Fruit fly (Drosophila melanogaster) whole organism, pupa: ENCODE data around the gene mRpL39.
A peak's percentile ranks its signal among the peaks of the same experiment; 100 is the strongest.

Source experiments
- CG10348 ChIP-seq: fragments of 200-800 bp; sonication (Bioruptor generic); IDR thresholded peaks from 2 replicates; pipeline ENCODE4 v1.3.6; 2022; ENCODE audit warnings: missing biosample characterization, missing genetic modification characterization
- CG12605 ChIP-seq: fragments of 200-800 bp; sonication (Bioruptor generic); IDR thresholded peaks from 2 replicates; pipeline ENCODE4 v1.3.6; 2022; ENCODE audit warnings: missing biosample characterization, missing genetic modification characterization
- CG13204 ChIP-seq: fragments of 200-800 bp; sonication (Bioruptor generic); optimal IDR thresholded peaks from 2 replicates; lab custom pipeline; 2018; ENCODE audit warnings: missing biosample characterization, mild to moderate bottlenecking, missing genetic modification characterization, moderate library complexity
- CG14655 ChIP-seq: fragments of 200-800 bp; sonication (Bioruptor generic); optimal IDR thresholded peaks from 3 replicates; lab custom pipeline; 2017; ENCODE audit warnings: mild to moderate bottlenecking, missing biosample characterization, missing genetic modification reagents, missing genetic modification characterization
- CG15710 ChIP-seq: fragments of 200-800 bp; sonication (Bioruptor generic); optimal IDR thresholded peaks from 2 replicates; lab custom pipeline; 2018; ENCODE audit warnings: missing biosample characterization, mild to moderate bottlenecking, missing genetic modification characterization, moderate library complexity
- CG17806 ChIP-seq: fragments of 200-800 bp; sonication (Bioruptor generic); optimal IDR thresholded peaks from 2 replicates; lab custom pipeline; 2018; ENCODE audit warnings: missing biosample characterization, mild to moderate bottlenecking, missing genetic modification characterization, moderate library complexity
- CG32121 ChIP-seq: fragments of 200-800 bp; sonication (Bioruptor generic); IDR thresholded peaks from 2 replicates; pipeline ENCODE4 v1.3.6; 2022; ENCODE audit warnings: missing biosample characterization, missing genetic modification characterization
- CG34367 ChIP-seq: fragments of 200-800 bp; sonication (Bioruptor generic); optimal IDR thresholded peaks from 2 replicates; lab custom pipeline; 2018; ENCODE audit warnings: missing biosample characterization, mild to moderate bottlenecking, missing genetic modification characterization
- CG4496 ChIP-seq: fragments of 200-800 bp; sonication (Bioruptor generic); IDR thresholded peaks from 3 replicates; pipeline ENCODE4 v1.3.6; 2022; ENCODE audit warnings: missing biosample characterization, missing genetic modification characterization
- CG8159 ChIP-seq: fragments of 200-800 bp; sonication (Bioruptor generic); optimal IDR thresholded peaks from 3 replicates; lab custom pipeline; 2018; ENCODE audit warnings: missing biosample characterization, mild to moderate bottlenecking, missing genetic modification characterization, moderate library complexity
- CG8301 ChIP-seq: fragments of 200-800 bp; sonication (Bioruptor generic); optimal IDR thresholded peaks from 2 replicates; lab custom pipeline; 2018; ENCODE audit warnings: missing biosample characterization, mild to moderate bottlenecking, missing genetic modification characterization
- CG9948 ChIP-seq: fragments of 200-800 bp; sonication (Bioruptor generic); optimal IDR thresholded peaks from 2 replicates; lab custom pipeline; 2018; ENCODE audit warnings: missing biosample characterization, mild to moderate bottlenecking, missing genetic modification characterization, moderate library complexity
- D1 ChIP-seq: fragments of 200-800 bp; sonication (Bioruptor generic); optimal IDR thresholded peaks from 2 replicates; lab custom pipeline; 2018; ENCODE audit warnings: missing biosample characterization, mild to moderate bottlenecking, missing genetic modification characterization, moderate library complexity
- EcR ChIP-seq: fragments of 200-800 bp; sonication (Bioruptor generic); optimal IDR thresholded peaks from 3 replicates; lab custom pipeline; 2019; ENCODE audit warnings: missing biosample characterization, missing genetic modification characterization, mild to moderate bottlenecking, moderate library complexity, missing genetic modification reagents
- Ets98B ChIP-seq: fragments of 200-800 bp; sonication (Bioruptor generic); IDR thresholded peaks from 2 replicates; pipeline ENCODE4 v1.3.6; 2022; ENCODE audit warnings: missing biosample characterization, missing genetic modification characterization
- Pif1A ChIP-seq: fragments of 200-800 bp; sonication (Bioruptor generic); optimal IDR thresholded peaks from 3 replicates; lab custom pipeline; 2016; ENCODE audit warnings: missing biosample characterization, missing genetic modification characterization
- Pif1B ChIP-seq: fragments of 200-800 bp; sonication (Bioruptor generic); optimal IDR thresholded peaks from 3 replicates; lab custom pipeline; 2016; ENCODE audit warnings: missing biosample characterization, missing genetic modification characterization
- Snoo ChIP-seq: fragments of 200-800 bp; sonication (Bioruptor generic); optimal IDR thresholded peaks from 3 replicates; lab custom pipeline; 2017; ENCODE audit warnings: missing biosample characterization, mild to moderate bottlenecking, missing genetic modification characterization, inconsistent platforms
- fd96Ca ChIP-seq: fragments of 200-800 bp; sonication (Bioruptor generic); IDR thresholded peaks from 3 replicates; pipeline ENCODE4 v1.3.6; 2022; ENCODE audit warnings: missing biosample characterization, missing genetic modification characterization
- gl ChIP-seq: fragments of 200-800 bp; sonication (Bioruptor generic); optimal IDR thresholded peaks from 2 replicates; lab custom pipeline; 2018; ENCODE audit warnings: missing biosample characterization, mild to moderate bottlenecking, missing genetic modification characterization
- rn ChIP-seq: fragments of 200-800 bp; sonication (Bioruptor generic); IDR thresholded peaks from 2 replicates; pipeline ENCODE4 v1.3.6; 2022; ENCODE audit warnings: missing biosample characterization, missing genetic modification characterization

mRpL39 gene

DNA sequence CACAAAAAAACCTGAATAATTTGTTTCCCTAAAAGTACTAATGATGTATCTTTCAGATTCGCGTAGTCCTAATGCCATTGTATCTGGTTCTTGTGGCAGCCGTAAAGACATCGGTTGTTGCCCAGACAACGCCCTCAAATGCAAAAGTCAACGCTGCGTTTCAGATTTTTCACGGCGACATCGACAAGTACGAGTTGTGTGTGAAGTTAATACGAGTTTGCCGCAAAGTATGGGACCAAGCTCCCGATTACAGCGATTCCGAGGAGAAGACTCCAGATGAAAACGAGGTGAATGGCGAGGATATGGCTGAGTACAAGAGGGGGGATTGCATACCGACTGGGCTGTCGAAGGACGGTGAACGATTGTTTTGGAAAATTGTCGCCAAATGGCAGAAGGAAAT, 19.4 kb downstream of the mRpL39 start:
- TF ChIP-seq EcR (GFP tag; lab: Kevin White, UChicago) = peak; percentile 66
- TF ChIP-seq CG9948 (tag; lab: Kevin White, UChicago) = no peak
- TF ChIP-seq CG12605 (GFP tag; lab: Robert Waterston, UW) = no peak
- no peak for TF ChIP-seq CG4496 (GFP tag; lab: Robert Waterston, UW)
- no peak for TF ChIP-seq CG15710 (tag; lab: Kevin White, UChicago)
- TF ChIP-seq, all 21 proteins: peak for 1

DNA sequence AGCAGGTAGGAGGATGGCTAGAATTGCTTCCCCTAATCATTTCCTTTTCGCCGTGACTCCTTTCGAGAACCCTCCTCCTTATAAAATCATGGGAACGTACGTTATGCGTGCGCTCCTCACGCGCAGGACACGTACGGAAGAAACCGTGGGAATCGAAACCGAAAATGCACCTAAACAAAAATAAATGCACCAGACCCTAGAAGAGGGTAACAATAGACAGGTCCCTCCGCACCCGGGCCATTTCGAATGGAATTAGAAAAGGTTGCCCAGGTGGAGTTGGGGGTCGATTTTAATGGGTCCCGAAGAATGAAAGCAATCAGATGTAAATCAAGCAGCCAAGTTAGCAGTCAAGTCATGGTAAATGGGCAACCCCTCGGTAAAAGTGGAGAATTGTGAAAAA, 20.1 kb downstream of the mRpL39 start, which contains the start of gene CG3349:
Gene CG3349 (plus strand): TSS at position 289 of the 400 bp plus-strand sequence.
- TF ChIP-seq CG10348 (GFP tag; lab: Robert Waterston, UW) = no peak
- TF ChIP-seq CG12605 (GFP tag; lab: Robert Waterston, UW) = no peak
- TF ChIP-seq D1 (tag; lab: Kevin White, UChicago) = no peak
- no peak for TF ChIP-seq CG15710 (tag; lab: Kevin White, UChicago)
- no peak for TF ChIP-seq Pif1A (GFP tag; lab: Kevin White, UChicago)
- TF ChIP-seq CG8301 (tag; lab: Kevin White, UChicago) = no peak
- TF ChIP-seq CG8159 (tag; lab: Kevin White, UChicago) = no peak

DNA sequence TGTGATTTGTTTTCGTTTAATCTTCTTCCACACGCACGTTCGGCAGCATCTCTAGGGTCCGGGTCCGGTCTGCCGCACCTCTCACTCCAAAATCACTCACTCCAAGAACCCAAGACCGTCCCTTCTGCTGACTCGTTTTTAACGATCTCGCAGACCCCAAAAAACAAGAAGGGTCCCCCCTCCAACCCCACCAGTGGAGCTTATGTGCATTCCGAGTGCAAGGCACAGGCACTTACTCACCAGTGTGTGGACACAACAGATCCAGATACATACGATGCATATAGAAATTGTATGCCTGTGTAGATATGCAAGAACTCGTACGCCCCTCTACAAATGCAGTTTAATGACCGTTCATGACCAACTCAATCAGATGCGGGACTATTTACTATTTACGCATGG, 21.0 kb downstream of the mRpL39 start:
- TF ChIP-seq CG4496 (GFP tag; lab: Robert Waterston, UW) (0 out of 3 replicates have a peak, but pooled peaks have one; percentile 38), CG9948 (tag; lab: Kevin White, UChicago) (no peak), Pif1A (GFP tag; lab: Kevin White, UChicago) (no peak), fd96Ca (GFP tag; lab: Robert Waterston, UW) (peak; percentile 73), CG12605 (GFP tag; lab: Robert Waterston, UW) (no peak), Ets98B (0 out of 2 replicates have a peak, but pooled peaks have one; percentile 24), CG17806 (tag; lab: Kevin White, UChicago) (no peak), CG10348 (GFP tag; lab: Robert Waterston, UW) (no peak), CG8159 (tag; lab: Kevin White, UChicago) (no peak), CG8301 (tag; lab: Kevin White, UChicago) (no peak), D1 (tag; lab: Kevin White, UChicago) (no peak), CG34367 (tag; lab: Kevin White, UChicago) (no peak), rn (GFP tag; lab: Robert Waterston, UW) (no peak), CG13204 (peak; percentile 3), CG32121 (GFP tag; lab: Robert Waterston, UW) (peak; percentile 39), EcR (GFP tag; lab: Kevin White, UChicago) (peak; percentile 98), gl (tag; lab: Kevin White, UChicago) (no peak)

DNA sequence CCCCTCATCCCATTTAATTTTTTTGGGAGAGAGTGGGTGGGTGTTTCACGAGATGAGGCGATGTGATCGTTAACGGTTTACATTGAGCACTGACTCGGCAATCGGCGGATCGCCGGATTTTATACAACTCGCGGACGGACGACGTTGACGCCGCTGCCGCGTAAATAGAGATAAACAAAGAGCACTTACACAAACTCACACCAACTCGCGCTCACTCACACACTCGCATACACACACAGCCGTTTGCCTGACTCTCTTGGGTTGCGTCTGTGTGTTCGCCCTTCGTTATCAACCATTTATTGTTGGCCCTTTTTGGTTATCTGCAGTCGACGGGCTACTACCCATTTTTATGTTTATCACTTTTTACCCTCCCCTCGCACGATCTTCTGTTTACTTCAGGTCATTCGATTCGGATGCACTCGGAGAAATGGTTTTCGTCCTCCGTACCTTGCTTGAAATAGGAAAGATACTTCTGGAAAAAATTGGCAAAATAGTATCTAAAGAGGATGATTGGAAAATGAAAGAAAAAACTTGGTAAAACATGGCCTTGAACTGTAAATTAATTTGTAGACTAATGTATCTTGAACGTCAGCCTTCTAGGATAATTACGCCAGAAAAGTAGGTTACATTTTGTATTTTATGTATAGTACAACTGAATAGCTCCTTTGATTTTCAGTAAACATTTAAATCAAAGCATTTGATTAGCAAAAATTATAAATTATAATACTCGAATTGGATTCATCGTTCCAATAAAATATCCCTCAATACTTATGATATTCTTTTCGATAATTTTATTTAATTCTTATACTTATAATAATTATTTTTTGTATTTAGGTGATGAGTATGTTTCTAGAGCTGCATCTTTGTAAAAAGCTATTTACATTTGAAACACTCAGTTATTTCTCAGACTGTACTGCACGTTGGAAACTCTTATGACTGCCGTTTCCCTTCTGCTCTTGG, 21.6 kb downstream of the mRpL39 start:
- TF ChIP-seq Pif1B (GFP tag; lab: Kevin White, UChicago) (peak; percentile 27), CG14655 (GFP tag; lab: Kevin White, UChicago) (peak; percentile 63), CG15710 (tag; lab: Kevin White, UChicago) (peak; percentile 73), Pif1A (GFP tag; lab: Kevin White, UChicago) (peak; percentile 21), D1 (tag; lab: Kevin White, UChicago) (no peak), gl (tag; lab: Kevin White, UChicago) (no peak), CG8159 (tag; lab: Kevin White, UChicago) (peak; percentile 77), CG34367 (tag; lab: Kevin White, UChicago) (peak; percentile 21), CG10348 (GFP tag; lab: Robert Waterston, UW) (no peak), Snoo (peak; percentile 64), CG4496 (GFP tag; lab: Robert Waterston, UW) (peak; percentile 39; the same call in 1 of the 3 replicates), CG17806 (tag; lab: Kevin White, UChicago) (peak; percentile 29), CG32121 (GFP tag; lab: Robert Waterston, UW) (no peak), CG8301 (tag; lab: Kevin White, UChicago) (peak; percentile 2), EcR (GFP tag; lab: Kevin White, UChicago) (peak; percentile 87), rn (GFP tag; lab: Robert Waterston, UW) (no peak), CG13204 (peak; percentile 15), CG12605 (GFP tag; lab: Robert Waterston, UW) (no peak), CG9948 (tag; lab: Kevin White, UChicago) (peak; percentile 71), fd96Ca (GFP tag; lab: Robert Waterston, UW) (no peak), Ets98B (no peak; the same call in 1 of the 2 replicates)

DNA sequence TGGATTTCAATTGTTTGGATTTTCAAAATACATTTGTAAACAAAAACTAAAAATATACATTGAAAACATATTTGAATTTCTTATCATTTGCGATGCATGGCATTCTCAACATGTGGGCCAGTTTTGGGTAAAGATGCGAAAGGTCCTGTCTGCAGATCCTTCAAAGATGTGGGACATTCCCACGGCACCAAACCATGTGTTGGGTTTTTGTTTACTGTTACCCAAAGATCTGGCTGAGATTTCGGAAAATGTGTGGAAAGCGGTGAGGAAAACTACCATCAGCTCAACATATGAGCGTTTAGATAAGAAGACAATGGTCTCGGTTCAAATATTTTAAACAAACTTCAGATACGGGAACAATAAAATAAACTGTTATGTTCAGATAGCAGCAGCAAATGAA, 23.4 kb downstream of the mRpL39 start:
- TF ChIP-seq EcR (GFP tag; lab: Kevin White, UChicago) (no peak), Pif1B (GFP tag; lab: Kevin White, UChicago) (no peak), Ets98B (no peak), CG14655 (GFP tag; lab: Kevin White, UChicago) (no peak), D1 (tag; lab: Kevin White, UChicago) (no peak), CG13204 (no peak), CG32121 (GFP tag; lab: Robert Waterston, UW) (no peak), CG9948 (tag; lab: Kevin White, UChicago) (no peak), CG10348 (GFP tag; lab: Robert Waterston, UW) (no peak), CG17806 (tag; lab: Kevin White, UChicago) (no peak), CG8159 (tag; lab: Kevin White, UChicago) (no peak), gl (tag; lab: Kevin White, UChicago) (no peak), CG12605 (GFP tag; lab: Robert Waterston, UW) (no peak), fd96Ca (GFP tag; lab: Robert Waterston, UW) (no peak), CG8301 (tag; lab: Kevin White, UChicago) (no peak)
- TF ChIP-seq, all 21 proteins: peak for 0
